Worm (Caenorhabditis elegans): ENCODE data around the gene ZC395.5.

- TF ChIP-seq lsy-2 (tag; optimal IDR thresholded peaks at IDR 0.05) (no peak), nhr-28 (tag; optimal IDR thresholded peaks at IDR 0.05) (no peak), mab-5 (tag; optimal IDR thresholded peaks at IDR 0.05) (no peak), snpc-4 (tag; optimal IDR thresholded peaks at IDR 0.05) (no peak), unc-62 (GFP tag; optimal IDR thresholded peaks at IDR 0.05) (no peak), nhr-237 (tag; optimal IDR thresholded peaks at IDR 0.05) (no peak), ham-2 (GFP tag; optimal IDR thresholded peaks at IDR 0.05) (no peak), ces-1 (GFP tag; optimal IDR thresholded peaks at IDR 0.05) (no peak)
These were observed 2.8 kb upstream of the ZC395.5 start, which contains the start of gene gro-1 for ce11 chrIII:5264813-5265212.
